Worm (Caenorhabditis elegans): ENCODE data around the gene srx-96.

The srx-96 gene

DNA sequence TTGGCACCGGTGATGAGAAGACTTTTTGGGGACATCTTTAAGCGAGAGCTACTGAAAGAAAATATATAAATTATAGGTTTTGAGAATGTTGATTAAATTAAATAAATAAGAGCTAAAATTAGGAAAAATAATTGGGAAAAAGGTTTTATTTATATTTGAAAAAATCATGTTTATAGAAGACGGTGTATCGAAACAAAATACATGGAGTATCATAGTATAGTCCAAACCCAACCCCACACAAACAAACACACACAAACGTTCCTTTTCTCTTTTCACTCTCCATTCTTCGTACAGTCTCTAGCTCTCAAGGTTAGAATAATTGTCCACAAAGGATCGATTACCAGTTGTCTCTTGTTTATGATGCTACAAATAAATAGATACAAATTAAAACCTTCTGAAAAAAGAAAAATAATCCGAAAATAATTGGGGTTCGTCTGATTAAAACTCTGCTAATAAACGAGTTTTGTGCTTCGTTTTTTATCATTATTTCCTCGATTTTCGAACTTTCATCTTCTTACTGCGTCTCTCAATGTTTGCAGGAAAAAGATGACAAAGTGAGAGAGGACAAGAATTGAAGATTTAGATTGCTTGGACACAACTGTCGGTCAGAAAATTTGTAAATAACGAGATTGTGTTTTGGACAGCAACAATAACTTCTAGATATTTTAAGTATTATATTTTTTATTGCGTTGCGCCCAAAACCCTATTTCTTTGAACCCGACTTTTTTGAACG lies 45.4 kb downstream of the srx-96 start, which contains the start of gene F20G2.2:
F20G2.2 (minus strand) TSS at position 51 of the 733 bp plus-strand sequence.
- no peak for TF ChIP-seq flt-1 (GFP tag; IDR thresholded peaks at IDR 0.05)
- no peak for TF ChIP-seq T22C8.4 (GFP tag; IDR thresholded peaks at IDR 0.05)
- no peak for TF ChIP-seq klf-2 (GFP tag; conservative IDR thresholded peaks at IDR 0.05)
- TF ChIP-seq ztf-23 (GFP tag; IDR thresholded peaks at IDR 0.05), result no peak
- no peak for TF ChIP-seq tab-1 (GFP tag; IDR thresholded peaks at IDR 0.05)
- TF ChIP-seq cog-1 (tag; optimal IDR thresholded peaks at IDR 0.05), result no peak
- no peak for TF ChIP-seq med-1 (GFP tag; optimal IDR thresholded peaks at IDR 0.05; ENCODE audit: insufficient read depth)
- TF ChIP-seq ref-1 (GFP tag; conservative IDR thresholded peaks at IDR 0.05), result no peak
- no peak for TF ChIP-seq ztf-29 (GFP tag; IDR thresholded peaks at IDR 0.05)

DNA sequence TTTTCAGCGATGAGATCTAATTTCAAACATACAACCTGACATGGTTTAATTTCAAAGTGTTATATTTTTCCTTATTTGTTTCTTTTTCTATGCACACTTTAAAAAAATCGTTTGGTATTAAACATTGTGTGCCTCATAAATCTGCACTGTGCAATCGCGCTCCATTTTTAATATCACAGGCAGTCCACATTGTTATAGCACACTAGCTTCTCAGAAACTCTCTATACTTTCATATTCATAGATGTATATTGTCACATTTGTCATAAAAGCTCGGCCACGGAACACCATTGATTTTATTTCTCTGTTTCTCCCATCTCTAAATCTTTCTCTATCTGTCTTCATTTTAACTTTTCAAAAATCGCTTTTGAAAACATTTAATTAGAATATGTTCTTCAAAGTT lies 46.2 kb downstream of the srx-96 start:
- TF ChIP-seq ztf-23 (GFP tag; IDR thresholded peaks at IDR 0.05) (no peak), ref-1 (GFP tag; conservative IDR thresholded peaks at IDR 0.05) (no peak), ztf-29 (GFP tag; IDR thresholded peaks at IDR 0.05) (no peak), med-1 (GFP tag; optimal IDR thresholded peaks at IDR 0.05; ENCODE audit: insufficient read depth) (no peak), T22C8.4 (GFP tag; IDR thresholded peaks at IDR 0.05) (no peak), flt-1 (GFP tag; IDR thresholded peaks at IDR 0.05) (no peak), cog-1 (tag; optimal IDR thresholded peaks at IDR 0.05) (no peak), klf-2 (GFP tag; conservative IDR thresholded peaks at IDR 0.05) (no peak), tab-1 (GFP tag; IDR thresholded peaks at IDR 0.05) (no peak)
